Fruit fly (Drosophila melanogaster) whole organism, embryonic: ENCODE data around the gene Rab9Db.

Experiments used
- Adf1 ChIP-seq: fragments of 200-800 bp; sonication (Bioruptor generic); IDR thresholded peaks from 2 replicates; pipeline ENCODE4 v1.3.6; 2022; ENCODE audit warnings: missing biosample characterization, missing genetic modification characterization
- Atf-2 ChIP-seq: fragments of 200-800 bp; sonication (Bioruptor generic); optimal IDR thresholded peaks from 2 replicates; lab custom pipeline; 2016; ENCODE audit warnings: missing biosample characterization, missing genetic modification characterization
- Atf3 ChIP-seq: fragments of 200-800 bp; sonication (Bioruptor generic); optimal IDR thresholded peaks from 3 replicates; lab custom pipeline; 2016; ENCODE audit warnings: missing biosample characterization, missing genetic modification characterization
- BtbVII ChIP-seq: fragments of 200-800 bp; sonication (Bioruptor generic); optimal IDR thresholded peaks from 3 replicates; lab custom pipeline; 2017; ENCODE audit warnings: missing biosample characterization, mild to moderate bottlenecking, missing genetic modification characterization
- CG10959 ChIP-seq: fragments of 200-800 bp; sonication (Bioruptor generic); IDR thresholded peaks from 2 replicates; pipeline ENCODE4 v1.3.6; 2022; ENCODE audit warnings: missing biosample characterization, missing genetic modification characterization
- CG11696 ChIP-seq: fragments of 200-800 bp; sonication (Bioruptor generic); IDR thresholded peaks from 2 replicates; pipeline ENCODE4 v1.3.6; 2022; ENCODE audit warnings: missing biosample characterization, missing genetic modification characterization
- CG14050 ChIP-seq: fragments of 200-800 bp; sonication (Bioruptor generic); IDR thresholded peaks from 3 replicates; pipeline ENCODE4 v1.3.6; 2022; ENCODE audit warnings: missing biosample characterization, missing genetic modification characterization
- CG16863 ChIP-seq: fragments of 200-800 bp; sonication (Bioruptor generic); optimal IDR thresholded peaks from 3 replicates; lab custom pipeline; 2016; ENCODE audit warnings: missing biosample characterization, missing genetic modification characterization
- CG17186 ChIP-seq: fragments of 200-800 bp; sonication (Bioruptor generic); optimal IDR thresholded peaks from 3 replicates; lab custom pipeline; 2017; ENCODE audit warnings: missing biosample characterization, missing genetic modification reagents, missing genetic modification characterization
- CG1792 ChIP-seq: fragments of 200-800 bp; sonication (Bioruptor generic); optimal IDR thresholded peaks from 2 replicates; lab custom pipeline; 2016; ENCODE audit warnings: missing biosample characterization, missing genetic modification characterization
- CG1832 ChIP-seq: fragments of 200-800 bp; sonication (Bioruptor generic); optimal IDR thresholded peaks from 2 replicates; lab custom pipeline; 2017; ENCODE audit warnings: missing biosample characterization, mild to moderate bottlenecking, missing genetic modification characterization, inconsistent platforms
- CG2120 ChIP-seq: fragments of 200-800 bp; sonication (Bioruptor generic); optimal IDR thresholded peaks from 3 replicates; lab custom pipeline; 2016; ENCODE audit warnings: missing biosample characterization, missing genetic modification characterization
- CG2129 ChIP-seq: fragments of 200-800 bp; sonication (Bioruptor generic); IDR thresholded peaks from 2 replicates; pipeline ENCODE4 v1.3.6; 2022; ENCODE audit warnings: missing biosample characterization, missing genetic modification characterization; ENCODE audit not compliant: partially characterized antibody
- CG3407 ChIP-seq: fragments of 200-800 bp; sonication (Bioruptor generic); optimal IDR thresholded peaks from 2 replicates; lab custom pipeline; 2018; ENCODE audit warnings: missing biosample characterization, mild to moderate bottlenecking, missing genetic modification characterization
- CG6254 ChIP-seq: fragments of 200-800 bp; sonication (Bioruptor generic); optimal IDR thresholded peaks from 3 replicates; lab custom pipeline; 2017; ENCODE audit warnings: mild to moderate bottlenecking, missing biosample characterization, missing genetic modification reagents, missing genetic modification characterization
- CG6654 ChIP-seq: fragments of 200-800 bp; sonication (Bioruptor generic); optimal IDR thresholded peaks from 2 replicates; lab custom pipeline; 2017; ENCODE audit warnings: missing biosample characterization, mild to moderate bottlenecking, missing genetic modification characterization
- CG6683 ChIP-seq: fragments of 200-800 bp; sonication (Bioruptor generic); optimal IDR thresholded peaks from 2 replicates; lab custom pipeline; 2017; ENCODE audit warnings: missing biosample characterization, mild to moderate bottlenecking, missing genetic modification characterization, missing genetic modification reagents
- CG6765 ChIP-seq: fragments of 200-800 bp; sonication (Bioruptor generic); optimal IDR thresholded peaks from 3 replicates; lab custom pipeline; 2017; ENCODE audit warnings: missing biosample characterization, mild to moderate bottlenecking, missing genetic modification characterization
- CG7372 ChIP-seq: fragments of 200-800 bp; sonication (Bioruptor generic); IDR thresholded peaks from 2 replicates; pipeline ENCODE4 v1.3.6; 2022; ENCODE audit warnings: missing biosample characterization, missing genetic modification characterization
- CG7556 ChIP-seq: fragments of 200-800 bp; sonication (Bioruptor generic); optimal IDR thresholded peaks from 2 replicates; lab custom pipeline; 2017; ENCODE audit warnings: missing biosample characterization, mild to moderate bottlenecking, missing genetic modification characterization
- Camta ChIP-seq: fragments of 200-800 bp; sonication (Bioruptor generic); optimal IDR thresholded peaks from 2 replicates; lab custom pipeline; 2016; ENCODE audit warnings: missing biosample characterization, missing genetic modification characterization
- D19A ChIP-seq: fragments of 200-800 bp; optimal IDR thresholded peaks from 3 replicates; lab custom pipeline; 2019; ENCODE audit warnings: missing biosample characterization, mild to moderate bottlenecking, missing genetic modification characterization, moderate library complexity
- Eip74EF ChIP-seq, 2 experiments: fragments of 200-800 bp in 1 of 2; fragments of >200 bp in 1 of 2; sonication (Bioruptor generic) in 1 of 2; optimal IDR thresholded peaks; 2 replicates each; lab custom pipeline; 2017 to 2019; ENCODE audit warnings: missing biosample characterization in 2 of 2, missing genetic modification characterization in 2 of 2, mild to moderate bottlenecking in 1 of 2, moderate library complexity in 1 of 2
- HHEX ChIP-seq: fragments of 200-800 bp; sonication (Bioruptor generic); optimal IDR thresholded peaks from 3 replicates; lab custom pipeline; 2017; ENCODE audit warnings: missing biosample characterization, mild to moderate bottlenecking, missing genetic modification characterization, missing genetic modification reagents
- Hmx ChIP-seq: fragments of 200-800 bp; sonication (Bioruptor generic); optimal IDR thresholded peaks from 2 replicates; lab custom pipeline; 2016; ENCODE audit warnings: missing biosample characterization, missing genetic modification characterization
- NK7.1 ChIP-seq: fragments of 200-800 bp; sonication (Bioruptor generic); optimal IDR thresholded peaks from 3 replicates; lab custom pipeline; 2016; ENCODE audit warnings: missing biosample characterization, missing genetic modification characterization
- Ptx1 ChIP-seq: fragments of 200-800 bp; sonication (Bioruptor generic); IDR thresholded peaks from 2 replicates; pipeline ENCODE4 v1.3.6; 2022; ENCODE audit warnings: missing biosample characterization, missing genetic modification characterization
- Usf ChIP-seq: fragments of 200-800 bp; sonication (Bioruptor generic); optimal IDR thresholded peaks from 2 replicates; lab custom pipeline; 2017; ENCODE audit warnings: missing genotype, missing biosample characterization, missing genetic modification characterization
- ash1 ChIP-seq: fragments of 200-800 bp; sonication (Bioruptor generic); optimal IDR thresholded peaks from 2 replicates; lab custom pipeline; 2018; ENCODE audit warnings: missing biosample characterization, mild to moderate bottlenecking, missing genetic modification characterization
- dpn ChIP-seq, 2 experiments: fragments of 200-800 bp; sonication (Bioruptor generic); optimal IDR thresholded peaks; 3 replicates each; lab custom pipeline; 2016; ENCODE audit warnings: missing biosample characterization in 2 of 2, missing genetic modification characterization in 2 of 2
- ems ChIP-seq: fragments of 200-800 bp; sonication (Bioruptor generic); optimal IDR thresholded peaks from 3 replicates; lab custom pipeline; 2016; ENCODE audit warnings: missing biosample characterization, missing genetic modification characterization
- fd64A ChIP-seq: fragments of 200-800 bp; sonication (Bioruptor generic); optimal IDR thresholded peaks from 3 replicates; lab custom pipeline; 2018; ENCODE audit warnings: missing biosample characterization, mild to moderate bottlenecking, missing genetic modification characterization
- gt ChIP-seq: fragments of 200-800 bp; sonication (Bioruptor generic); IDR thresholded peaks from 2 replicates; pipeline ENCODE4 v1.3.6; 2022; ENCODE audit warnings: missing biosample characterization, missing genetic modification characterization
- kni ChIP-seq: fragments of 200-800 bp; sonication (Bioruptor generic); optimal IDR thresholded peaks from 3 replicates; lab custom pipeline; 2017; ENCODE audit warnings: mild to moderate bottlenecking, missing biosample characterization, missing genetic modification reagents, missing genetic modification characterization
- prd ChIP-seq, 3 experiments: fragments of >200 bp in 2 of 3; fragments of 200-800 bp in 1 of 3; sonication (Bioruptor generic) in 1 of 3; optimal IDR thresholded peaks in 2 of 3; IDR thresholded peaks in 1 of 3; 2 replicates in 2 of 3; 3 replicates in 1 of 3; pipeline versions ENCODE4 v1.3.6 to Lab custom; 2017 to 2022; ENCODE audit warnings: missing biosample characterization in 1 of 3, missing genetic modification characterization in 1 of 3
- pros ChIP-seq: fragments of 200-800 bp; sonication (Bioruptor generic); optimal IDR thresholded peaks from 3 replicates; lab custom pipeline; 2019; ENCODE audit warnings: missing biosample characterization, mild to moderate bottlenecking, missing genetic modification characterization, moderate library complexity
- ssp ChIP-seq: fragments of 200-800 bp; sonication (Bioruptor generic); IDR thresholded peaks from 2 replicates; pipeline ENCODE4 v1.3.6; 2022; ENCODE audit warnings: missing biosample characterization, missing genetic modification characterization
- tio ChIP-seq: fragments of 200-800 bp; sonication (Bioruptor generic); optimal IDR thresholded peaks from 2 replicates; lab custom pipeline; 2017; ENCODE audit warnings: missing biosample characterization, missing genetic modification characterization, inconsistent platforms
- trem ChIP-seq: fragments of 200-800 bp; optimal IDR thresholded peaks from 3 replicates; lab custom pipeline; 2019; ENCODE audit warnings: missing biosample characterization, mild to moderate bottlenecking, missing genetic modification characterization, moderate library complexity
- twi ChIP-seq: fragments of 200-800 bp; optimal IDR thresholded peaks from 2 replicates; lab custom pipeline; 2019; ENCODE audit warnings: missing biosample characterization, mild to moderate bottlenecking, missing genetic modification characterization, moderate library complexity
- unc-4 ChIP-seq: fragments of 200-800 bp; sonication (Bioruptor generic); IDR thresholded peaks from 2 replicates; pipeline ENCODE4 v1.3.6; 2022; ENCODE audit warnings: missing biosample characterization, missing genetic modification characterization; ENCODE audit not compliant: partially characterized antibody
- zen ChIP-seq: fragments of 200-800 bp; sonication (Bioruptor generic); optimal IDR thresholded peaks from 3 replicates; lab custom pipeline; 2018; ENCODE audit warnings: missing biosample characterization, mild to moderate bottlenecking, missing genetic modification characterization, moderate library complexity
- zen2 ChIP-seq: fragments of 200-800 bp; sonication (Bioruptor generic); IDR thresholded peaks from 3 replicates; pipeline ENCODE4 v1.3.6; 2022; ENCODE audit warnings: missing biosample characterization, missing genetic modification characterization; ENCODE audit not compliant: partially characterized antibody

The Rab9Db gene

dm6 chrX:10587445-10587844 lies 35.6 kb downstream of the Rab9Db start (continued):
- TF ChIP-seq CG1832 (GFP tag; lab: Kevin White, UChicago) (no peak), CG6683 (no peak), unc-4 (GFP tag; lab: Robert Waterston, UW) (no peak), CG16863 (GFP tag; lab: Kevin White, UChicago) (peak; percentile 18), D19A (tag; lab: Kevin White, UChicago) (peak; percentile 75), pros (GFP tag; lab: Kevin White, UChicago) (no peak), CG14050 (peak; percentile 24; the same call in 1 of the 3 replicates), CG11696 (GFP tag; lab: Robert Waterston, UW) (0 out of 2 replicates have a peak, but pooled peaks have one; percentile 7), Atf3 (no peak), CG7556 (peak; percentile 26), ssp (GFP tag; lab: Robert Waterston, UW) (no peak), CG2129 (GFP tag; lab: Robert Waterston, UW) (no peak), tio (GFP tag; lab: Kevin White, UChicago) (no peak), CG6654 (GFP tag; lab: Kevin White, UChicago) (no peak), ems (GFP tag; lab: Kevin White, UChicago) (peak; percentile 48), ash1 (GFP tag; lab: Kevin White, UChicago) (no peak), Usf (GFP tag; lab: Kevin White, UChicago) (no peak), Adf1 (GFP tag; lab: Robert Waterston, UW) (no peak), Ptx1 (GFP tag; lab: Robert Waterston, UW) (peak; percentile 66), dpn (GFP tag; optimal IDR thresholded peaks at IDR 0.05; lab: Kevin White, UChicago) (peak; percentile 15 to 45), trem (tag; lab: Kevin White, UChicago) (no peak), NK7.1 (no peak), CG7372 (GFP tag; lab: Robert Waterston, UW) (0 out of 2 replicates have a peak, but pooled peaks have one; percentile 27), CG6765 (GFP tag; lab: Kevin White, UChicago) (no peak), HHEX (GFP tag; lab: Kevin White, UChicago) (peak; percentile 8), kni (GFP tag; lab: Kevin White, UChicago) (no peak), Hmx (GFP tag; lab: Kevin White, UChicago) (no peak), zen (no peak), Atf-2 (no peak), twi (tag; lab: Kevin White, UChicago) (no peak), gt (GFP tag; lab: Robert Waterston, UW) (no peak), Eip74EF (GFP tag; optimal IDR thresholded peaks at IDR 0.05; lab: Kevin White, UChicago) (no peak), CG3407 (GFP tag; lab: Kevin White, UChicago) (no peak), fd64A (GFP tag; lab: Kevin White, UChicago) (no peak), CG2120 (peak; percentile 61), prd (optimal IDR thresholded peaks at IDR 0.05; lab: Kevin White, UChicago) (no peak), prd (GFP tag; IDR thresholded peaks at IDR 0.05; lab: Robert Waterston, UW) (peak; percentile 66), BtbVII (GFP tag; lab: Kevin White, UChicago) (no peak), zen2 (GFP tag; lab: Robert Waterston, UW) (no peak), CG17186 (GFP tag; lab: Kevin White, UChicago) (no peak), Camta (GFP tag; lab: Kevin White, UChicago) (peak; percentile 6), CG1792 (GFP tag; lab: Kevin White, UChicago) (no peak), CG6254 (GFP tag; lab: Kevin White, UChicago) (no peak), CG10959 (GFP tag; lab: Robert Waterston, UW) (no peak)
